Worm (Caenorhabditis elegans): ENCODE measurements around the gene Y59C2A.2.

DNA sequence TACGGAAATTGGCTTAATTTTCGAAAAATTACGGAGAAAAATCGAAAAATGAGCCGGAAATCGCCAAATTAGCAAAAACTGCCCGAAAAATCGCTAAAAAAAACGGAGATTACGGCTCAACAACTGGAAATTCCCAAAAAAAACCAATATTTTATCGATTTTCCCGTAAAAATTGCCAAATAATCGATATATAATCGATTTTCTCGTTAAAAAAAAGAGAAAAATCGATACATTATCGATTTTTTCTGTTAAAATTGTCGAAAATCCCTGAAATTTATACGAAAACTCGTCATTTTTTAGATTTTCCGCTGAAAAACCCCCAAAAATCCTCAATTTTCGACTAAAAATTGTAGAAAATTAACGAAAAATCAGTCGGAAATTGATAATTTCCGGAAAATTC lies 32.4 kb upstream of the Y59C2A.2 start:
- TF ChIP-seq nhr-11 (tag; optimal IDR thresholded peaks at IDR 0.05) (no peak), fkh-10 (GFP tag; optimal IDR thresholded peaks at IDR 0.05) (no peak), skn-1 (tag; optimal IDR thresholded peaks at IDR 0.05) (no peak), snpc-4 (tag; optimal IDR thresholded peaks at IDR 0.05) (no peak), ztf-11 (tag; optimal IDR thresholded peaks at IDR 0.05) (no peak), jun-1 (tag; optimal IDR thresholded peaks at IDR 0.05) (no peak), egl-27 (tag; optimal IDR thresholded peaks at IDR 0.05) (no peak), mdl-1 (tag; optimal IDR thresholded peaks at IDR 0.05) (no peak), aha-1 (tag; optimal IDR thresholded peaks at IDR 0.05) (no peak), fos-1 (tag; optimal IDR thresholded peaks at IDR 0.05) (no peak), Y116A8C.19 (tag; optimal IDR thresholded peaks at IDR 0.05; ENCODE audit: borderline replicate concordance) (no peak)

All from whole organism, L1 larva.